Worm (Caenorhabditis elegans) whole organism, L3 larva: ENCODE data around the gene ckb-4.

ENCODE experiments used
- ama-1 ChIP-seq: fragments of 150-350 bp; optimal IDR thresholded peaks from 2 replicates; lab custom pipeline; 2018
- egl-27 ChIP-seq: sonication (generic microtip); optimal IDR thresholded peaks from 4 replicates; lab custom pipeline; 2017; ENCODE audit warnings: missing biosample characterization, missing genetic modification reagents, missing genetic modification characterization
- nhr-76 ChIP-seq: fragments of 150-350 bp; sonication (generic microtip); optimal IDR thresholded peaks from 5 replicates; lab custom pipeline; 2014; ENCODE audit warnings: missing biosample characterization, missing genetic modification characterization

DNA sequence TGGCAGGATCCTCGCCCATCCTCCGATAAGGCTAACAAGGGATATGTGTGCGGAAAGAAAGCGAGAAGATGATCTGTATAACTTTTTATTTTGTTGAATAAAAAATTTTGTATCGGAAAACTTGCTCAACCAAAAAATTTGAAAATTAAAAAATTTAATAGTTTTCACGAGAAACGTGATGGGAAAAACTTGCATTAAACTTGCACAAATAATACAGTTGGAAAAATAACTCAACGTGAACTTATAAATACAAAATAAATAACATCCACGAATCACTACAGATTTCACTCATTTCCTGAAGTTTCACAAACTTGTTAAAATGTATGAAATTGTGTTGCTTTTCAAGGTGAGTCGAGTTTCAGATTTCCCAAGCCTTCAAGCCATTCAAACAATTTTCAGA is 10.2 kb downstream of the ckb-4 start, which contains the start of gene F36F12.7:
- TF ChIP-seq ama-1 (lab: Kevin White, UChicago) (no peak), nhr-76 (tag; lab: Kevin White, UChicago) (no peak), egl-27 (no peak)
